Fruit fly (Drosophila melanogaster) whole organism, embryonic: ENCODE measurements around the gene Cyp12a5.

ENCODE experiments used
- CG11696 ChIP-seq: fragments of 200-800 bp; sonication (Bioruptor generic); IDR thresholded peaks from 2 replicates; pipeline ENCODE4 v1.3.6; 2022; ENCODE audit warnings: missing biosample characterization, missing genetic modification characterization
- CG12236 ChIP-seq: fragments of 200-800 bp; sonication (Bioruptor generic); optimal IDR thresholded peaks from 2 replicates; lab custom pipeline; 2016; ENCODE audit warnings: missing biosample characterization, missing genetic modification characterization
- CG12299 ChIP-seq: fragments of 200-800 bp; sonication (Bioruptor generic); optimal IDR thresholded peaks from 2 replicates; lab custom pipeline; 2018; ENCODE audit warnings: missing biosample characterization, mild to moderate bottlenecking, missing genetic modification characterization
- CG13775 ChIP-seq: fragments of 200-800 bp; sonication (Bioruptor generic); optimal IDR thresholded peaks from 3 replicates; lab custom pipeline; 2017; ENCODE audit warnings: missing biosample characterization, mild to moderate bottlenecking, missing genetic modification characterization
- CG14860 ChIP-seq: fragments of 200-800 bp; sonication (Bioruptor generic); IDR thresholded peaks from 3 replicates; pipeline ENCODE4 v1.3.6; 2022; ENCODE audit warnings: missing biosample characterization, missing genetic modification characterization; ENCODE audit not compliant: partially characterized antibody
- CG18262 ChIP-seq: fragments of 200-800 bp; optimal IDR thresholded peaks from 3 replicates; lab custom pipeline; 2019; ENCODE audit warnings: missing biosample characterization, mild to moderate bottlenecking, missing genetic modification characterization, moderate library complexity
- CG2120 ChIP-seq: fragments of 200-800 bp; sonication (Bioruptor generic); optimal IDR thresholded peaks from 3 replicates; lab custom pipeline; 2016; ENCODE audit warnings: missing biosample characterization, missing genetic modification characterization
- CG2712 ChIP-seq: fragments of 200-800 bp; optimal IDR thresholded peaks from 3 replicates; lab custom pipeline; 2019; ENCODE audit warnings: missing biosample characterization, mild to moderate bottlenecking, missing genetic modification characterization, moderate library complexity
- CG33557 ChIP-seq: fragments of 200-800 bp; sonication (Bioruptor generic); optimal IDR thresholded peaks from 2 replicates; lab custom pipeline; 2019; ENCODE audit warnings: missing biosample characterization, mild to moderate bottlenecking, missing genetic modification characterization, moderate library complexity
- CG34422 ChIP-seq: fragments of 200-800 bp; sonication (Bioruptor generic); IDR thresholded peaks from 3 replicates; pipeline ENCODE4 v1.3.6; 2022; ENCODE audit warnings: missing biosample characterization, missing genetic modification characterization
- CG4328 ChIP-seq: fragments of 200-800 bp; sonication (Bioruptor generic); optimal IDR thresholded peaks from 3 replicates; lab custom pipeline; 2017; ENCODE audit warnings: missing biosample characterization, missing genetic modification reagents, missing genetic modification characterization
- CG6654 ChIP-seq: fragments of 200-800 bp; sonication (Bioruptor generic); optimal IDR thresholded peaks from 2 replicates; lab custom pipeline; 2017; ENCODE audit warnings: missing biosample characterization, mild to moderate bottlenecking, missing genetic modification characterization
- CG6791 ChIP-seq: fragments of 200-800 bp; sonication (Bioruptor generic); IDR thresholded peaks from 3 replicates; pipeline ENCODE4 v1.3.6; 2022; ENCODE audit warnings: missing biosample characterization, missing genetic modification characterization; ENCODE audit not compliant: partially characterized antibody
- CG7271 ChIP-seq: fragments of 200-800 bp; sonication (Bioruptor generic); optimal IDR thresholded peaks from 2 replicates; lab custom pipeline; 2018; ENCODE audit warnings: missing biosample characterization, mild to moderate bottlenecking, missing genetic modification characterization, moderate library complexity
- CG7786 ChIP-seq: fragments of 200-800 bp; sonication (Bioruptor generic); optimal IDR thresholded peaks from 2 replicates; lab custom pipeline; 2016; ENCODE audit warnings: missing biosample characterization, missing genetic modification characterization
- CG7839 ChIP-seq: fragments of 200-800 bp; sonication (Bioruptor generic); optimal IDR thresholded peaks from 3 replicates; lab custom pipeline; 2018; ENCODE audit warnings: missing biosample characterization, mild to moderate bottlenecking, missing genetic modification characterization, moderate library complexity
- CG7928 ChIP-seq: fragments of 200-800 bp; sonication (Bioruptor generic); optimal IDR thresholded peaks from 2 replicates; lab custom pipeline; 2017; ENCODE audit warnings: missing biosample characterization, mild to moderate bottlenecking, missing genetic modification characterization
- CG8765 ChIP-seq: fragments of 200-800 bp; sonication (Bioruptor generic); IDR thresholded peaks from 2 replicates; pipeline ENCODE4 v1.3.6; 2022; ENCODE audit warnings: missing biosample characterization, missing genetic modification characterization
- CG9437 ChIP-seq: fragments of 200-800 bp; sonication (Bioruptor generic); optimal IDR thresholded peaks from 2 replicates; lab custom pipeline; 2018; ENCODE audit warnings: missing biosample characterization, mild to moderate bottlenecking, missing genetic modification characterization
- CG9727 ChIP-seq: fragments of 200-800 bp; sonication (Bioruptor generic); optimal IDR thresholded peaks from 3 replicates; lab custom pipeline; 2017; ENCODE audit warnings: missing biosample characterization, mild to moderate bottlenecking, missing genetic modification characterization
- CG9932 ChIP-seq: fragments of 200-800 bp; sonication (Bioruptor generic); IDR thresholded peaks from 2 replicates; pipeline ENCODE4 v1.3.6; 2022; ENCODE audit warnings: missing biosample characterization, missing genetic modification characterization
- Doc3 ChIP-seq: fragments of 200-800 bp; sonication (Bioruptor generic); IDR thresholded peaks from 3 replicates; pipeline ENCODE4 v1.3.6; 2022; ENCODE audit warnings: missing biosample characterization, missing genetic modification characterization; ENCODE audit not compliant: partially characterized antibody
- Eip74EF ChIP-seq, 2 experiments: fragments of 200-800 bp in 1 of 2; fragments of >200 bp in 1 of 2; sonication (Bioruptor generic) in 1 of 2; optimal IDR thresholded peaks; 2 replicates each; lab custom pipeline; 2017 to 2019; ENCODE audit warnings: missing biosample characterization in 2 of 2, missing genetic modification characterization in 2 of 2, mild to moderate bottlenecking in 1 of 2, moderate library complexity in 1 of 2
- Elba2 ChIP-seq: fragments of 200-800 bp; sonication (Bioruptor generic); optimal IDR thresholded peaks from 3 replicates; lab custom pipeline; 2016; ENCODE audit warnings: missing biosample characterization, missing genetic modification characterization
- Hmr ChIP-seq: fragments of 200-800 bp; sonication (Bioruptor generic); optimal IDR thresholded peaks from 3 replicates; lab custom pipeline; 2017; ENCODE audit warnings: mild to moderate bottlenecking, missing biosample characterization, missing genetic modification reagents, missing genetic modification characterization
- Hr3 ChIP-seq: fragments of 200-800 bp; sonication (Bioruptor generic); optimal IDR thresholded peaks from 3 replicates; lab custom pipeline; 2016; ENCODE audit warnings: missing biosample characterization, missing genetic modification characterization
- Mes4 ChIP-seq: fragments of 200-800 bp; sonication (Bioruptor generic); optimal IDR thresholded peaks from 2 replicates; lab custom pipeline; 2016; ENCODE audit warnings: missing biosample characterization, missing genetic modification characterization
- Myb ChIP-seq: fragments of 200-800 bp; sonication (Bioruptor generic); optimal IDR thresholded peaks from 2 replicates; lab custom pipeline; 2016; ENCODE audit warnings: missing biosample characterization, missing genetic modification characterization
- Nf-YA ChIP-seq: fragments of 200-800 bp; sonication (Bioruptor generic); IDR thresholded peaks from 2 replicates; pipeline ENCODE4 v1.3.6; 2022; ENCODE audit warnings: missing biosample characterization, missing genetic modification characterization
- Oaz ChIP-seq: fragments of 200-800 bp; sonication (Bioruptor generic); IDR thresholded peaks from 2 replicates; pipeline ENCODE4 v1.3.6; 2022; ENCODE audit warnings: missing biosample characterization, missing genetic modification characterization
- PHDP ChIP-seq: fragments of 200-800 bp; sonication (Bioruptor generic); optimal IDR thresholded peaks from 3 replicates; lab custom pipeline; 2018; ENCODE audit warnings: missing biosample characterization, mild to moderate bottlenecking, missing genetic modification characterization, moderate library complexity
- Ravus ChIP-seq: fragments of 200-800 bp; sonication (Bioruptor generic); IDR thresholded peaks from 2 replicates; pipeline ENCODE4 v1.3.6; 2022; ENCODE audit warnings: missing biosample characterization, missing genetic modification characterization
- Ssrp ChIP-seq: fragments of 200-800 bp; sonication (Bioruptor generic); optimal IDR thresholded peaks from 2 replicates; lab custom pipeline; 2018; ENCODE audit warnings: missing biosample characterization, mild to moderate bottlenecking, missing genetic modification characterization, moderate library complexity
- Xbp1 ChIP-seq: fragments of 200-800 bp; sonication (Bioruptor generic); optimal IDR thresholded peaks from 3 replicates; lab custom pipeline; 2016; ENCODE audit warnings: missing biosample characterization, mild to moderate bottlenecking, missing genetic modification characterization
- ara ChIP-seq: fragments of 200-800 bp; sonication (Bioruptor generic); IDR thresholded peaks from 2 replicates; pipeline ENCODE4 v1.3.6; 2022; ENCODE audit warnings: missing biosample characterization, missing genetic modification characterization
- dan ChIP-seq: fragments of 200-800 bp; sonication (Bioruptor generic); IDR thresholded peaks from 2 replicates; pipeline ENCODE4 v1.3.6; 2022; ENCODE audit warnings: missing biosample characterization, missing genetic modification characterization
- dimm ChIP-seq: fragments of 200-800 bp; sonication (Bioruptor generic); IDR thresholded peaks from 2 replicates; pipeline ENCODE4 v1.3.6; 2022; ENCODE audit warnings: missing biosample characterization, missing genetic modification characterization
- ems ChIP-seq: fragments of 200-800 bp; sonication (Bioruptor generic); optimal IDR thresholded peaks from 3 replicates; lab custom pipeline; 2016; ENCODE audit warnings: missing biosample characterization, missing genetic modification characterization
- fd3F ChIP-seq: fragments of 200-800 bp; sonication (Bioruptor generic); optimal IDR thresholded peaks from 2 replicates; lab custom pipeline; 2018; ENCODE audit warnings: missing biosample characterization, mild to moderate bottlenecking, missing genetic modification characterization, moderate library complexity
- ham ChIP-seq: fragments of 200-800 bp; sonication (Bioruptor generic); IDR thresholded peaks from 2 replicates; pipeline ENCODE4 v1.3.6; 2022; ENCODE audit warnings: missing biosample characterization, missing genetic modification characterization
- ind ChIP-seq: fragments of 200-800 bp; sonication (Bioruptor generic); optimal IDR thresholded peaks from 3 replicates; lab custom pipeline; 2016; ENCODE audit warnings: missing biosample characterization, missing genetic modification characterization
- kni ChIP-seq: fragments of 200-800 bp; sonication (Bioruptor generic); optimal IDR thresholded peaks from 3 replicates; lab custom pipeline; 2017; ENCODE audit warnings: mild to moderate bottlenecking, missing biosample characterization, missing genetic modification reagents, missing genetic modification characterization
- lab ChIP-seq: fragments of 200-800 bp; sonication (Bioruptor generic); optimal IDR thresholded peaks from 3 replicates; lab custom pipeline; 2017; ENCODE audit warnings: missing biosample characterization, missing genetic modification characterization, mild to moderate bottlenecking, moderate library complexity, missing genetic modification reagents
- peb ChIP-seq: fragments of 200-800 bp; sonication (Bioruptor generic); IDR thresholded peaks from 2 replicates; pipeline ENCODE4 v1.3.6; 2022; ENCODE audit warnings: missing biosample characterization, missing genetic modification characterization
- ranshi ChIP-seq: fragments of 200-800 bp; sonication (Bioruptor generic); IDR thresholded peaks from 2 replicates; pipeline ENCODE4 v1.3.6; 2022; ENCODE audit warnings: missing biosample characterization, missing genetic modification characterization
- sc ChIP-seq, 3 experiments: fragments of >200 bp in 2 of 3; fragments of 200-800 bp in 1 of 3; sonication (Bioruptor generic) in 1 of 3; optimal IDR thresholded peaks; 2 replicates in 2 of 3; 3 replicates in 1 of 3; lab custom pipeline; 2017; ENCODE audit warnings: mild to moderate bottlenecking in 1 of 3, missing biosample characterization in 1 of 3, missing genetic modification characterization in 1 of 3, missing genetic modification reagents in 1 of 3
- sqz ChIP-seq: fragments of 200-800 bp; sonication (Bioruptor generic); optimal IDR thresholded peaks from 3 replicates; lab custom pipeline; 2018; ENCODE audit warnings: missing biosample characterization, mild to moderate bottlenecking, missing genetic modification characterization
- tio ChIP-seq: fragments of 200-800 bp; sonication (Bioruptor generic); optimal IDR thresholded peaks from 2 replicates; lab custom pipeline; 2017; ENCODE audit warnings: missing biosample characterization, missing genetic modification characterization, inconsistent platforms
- wdn ChIP-seq: fragments of 200-800 bp; sonication (Bioruptor generic); IDR thresholded peaks from 2 replicates; pipeline ENCODE4 v1.3.6; 2022; ENCODE audit warnings: missing biosample characterization, missing genetic modification characterization

Gene Cyp12a5

DNA sequence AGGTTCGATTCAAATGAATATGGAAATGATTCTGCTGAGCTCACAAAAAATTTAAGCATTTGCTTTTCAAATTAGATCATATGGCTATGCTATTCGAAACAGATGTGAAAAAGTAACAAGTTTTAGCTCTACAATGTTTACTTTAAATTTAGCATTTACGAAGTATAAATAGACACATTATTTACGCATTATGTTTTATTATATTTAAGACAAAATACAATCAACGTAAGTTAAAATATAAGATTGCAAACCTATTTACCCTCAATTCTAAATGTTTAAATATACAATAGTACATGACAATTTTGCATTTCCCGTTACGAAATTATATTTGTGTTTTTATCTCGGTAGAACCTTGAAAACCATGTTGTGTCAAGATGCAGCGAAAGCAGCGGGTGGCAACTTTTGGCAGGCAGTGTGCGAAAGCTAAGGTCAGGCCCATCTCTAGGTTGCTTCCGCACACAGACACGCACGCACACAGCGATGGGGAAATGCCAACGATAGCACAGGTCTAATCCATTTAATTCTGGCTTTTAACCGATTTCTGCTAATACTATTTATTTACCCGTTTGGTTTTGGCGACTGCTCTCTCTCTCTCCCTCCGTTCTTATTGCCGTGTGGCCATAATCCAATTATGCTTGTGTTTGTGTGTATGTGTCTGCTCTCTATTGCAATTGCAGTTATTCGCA, 39.2 kb upstream of the Cyp12a5 start (continued):
- TF ChIP-seq CG12236 (GFP tag; lab: Kevin White, UChicago) (no peak), dan (GFP tag; lab: Robert Waterston, UW) (no peak), CG7271 (tag; lab: Kevin White, UChicago) (no peak), ranshi (GFP tag; lab: Robert Waterston, UW) (0 out of 2 replicates have a peak, but pooled peaks have one; percentile 18), CG9437 (GFP tag; lab: Kevin White, UChicago) (peak; percentile 43), dimm (GFP tag; lab: Robert Waterston, UW) (no peak), ara (GFP tag; lab: Robert Waterston, UW) (no peak), CG13775 (GFP tag; lab: Kevin White, UChicago) (peak; percentile 34), CG34422 (GFP tag; lab: Robert Waterston, UW) (0 out of 3 replicates have a peak, but pooled peaks have one; percentile 18), CG7839 (tag; lab: Kevin White, UChicago) (peak; percentile 42), Mes4 (no peak), tio (peak; percentile 39), Nf-YA (GFP tag; lab: Robert Waterston, UW) (0 out of 2 replicates have a peak, but pooled peaks have one; percentile 22), PHDP (peak; percentile 30), CG2712 (tag; lab: Kevin White, UChicago) (peak; percentile 5), CG7786 (GFP tag; lab: Kevin White, UChicago) (no peak), ems (GFP tag; lab: Kevin White, UChicago) (peak; percentile 8), Hmr (peak; percentile 24), CG8765 (GFP tag; lab: Robert Waterston, UW) (no peak), kni (GFP tag; lab: Kevin White, UChicago) (no peak), Elba2 (GFP tag; lab: Kevin White, UChicago) (peak; percentile 85), CG6654 (GFP tag; lab: Kevin White, UChicago) (no peak), CG12299 (no peak), Eip74EF (GFP tag; optimal IDR thresholded peaks at IDR 0.05; lab: Kevin White, UChicago) (peak in 1 of 2 experiments; percentile 32), CG14860 (GFP tag; lab: Robert Waterston, UW) (no peak), Oaz (GFP tag; lab: Robert Waterston, UW) (no peak), Doc3 (GFP tag; lab: Robert Waterston, UW) (no peak), CG33557 (GFP tag; lab: Kevin White, UChicago) (no peak), wdn (no peak), CG11696 (GFP tag; lab: Robert Waterston, UW) (no peak), sc (optimal IDR thresholded peaks at IDR 0.05; lab: Kevin White, UChicago) (no peak), sc (GFP tag; optimal IDR thresholded peaks at IDR 0.05; lab: Kevin White, UChicago) (peak; percentile 12), lab (GFP tag; lab: Kevin White, UChicago) (peak; percentile 46), CG6791 (no peak), CG4328 (GFP tag; lab: Kevin White, UChicago) (peak; percentile 14), Ssrp (tag; lab: Kevin White, UChicago) (peak; percentile 45), Myb (GFP tag; lab: Kevin White, UChicago) (no peak), CG7928 (GFP tag; lab: Kevin White, UChicago) (no peak), Hr3 (GFP tag; lab: Kevin White, UChicago) (peak; percentile 19), Ravus (GFP tag; lab: Robert Waterston, UW) (no peak), CG9932 (GFP tag; lab: Robert Waterston, UW) (peak; percentile 34; the same call in 1 of the 2 replicates), CG9727 (GFP tag; lab: Kevin White, UChicago) (peak; percentile 58), CG2120 (GFP tag; lab: Kevin White, UChicago) (peak; percentile 49), peb (GFP tag; lab: Robert Waterston, UW) (no peak), ham (GFP tag; lab: Robert Waterston, UW) (no peak), fd3F (peak; percentile 20), ind (peak; percentile 31), CG18262 (tag; lab: Kevin White, UChicago) (peak; percentile 27), sqz (GFP tag; lab: Kevin White, UChicago) (no peak), Xbp1 (GFP tag; lab: Kevin White, UChicago) (peak; percentile 30)
